Worm (Caenorhabditis elegans) whole organism, midembryonic: ENCODE results near the gene rfs-1.
A peak's percentile ranks its signal among the peaks of the same experiment; 100 is the strongest.

Experiments
- T22C8.4 ChIP-seq: fragments of 200-800 bp; sonication (Bioruptor generic); IDR thresholded peaks from 2 replicates; pipeline ENCODE4 v1.3.6; 2022; ENCODE audit warnings: missing genetic modification characterization, missing compliant biosample characterization
- cog-1 ChIP-seq: sonication (generic microtip); optimal IDR thresholded peaks from 2 replicates; lab custom pipeline; 2016; ENCODE audit warnings: missing genetic modification characterization, missing compliant biosample characterization
- flt-1 ChIP-seq: fragments of 200-800 bp; sonication (Bioruptor generic); IDR thresholded peaks from 2 replicates; pipeline ENCODE4 v1.3.6; 2022; ENCODE audit warnings: missing genetic modification characterization, missing compliant biosample characterization
- klf-2 ChIP-seq: fragments of 200-800 bp; sonication (Bioruptor generic); conservative IDR thresholded peaks from 2 replicates; pipeline ENCODE4 v1.3.6; 2022; ENCODE audit warnings: missing genetic modification reagents, missing genetic modification characterization, missing compliant biosample characterization
- med-1 ChIP-seq: sonication (generic microtip); optimal IDR thresholded peaks from 2 replicates; lab custom pipeline; 2017; ENCODE audit warnings: missing genetic modification characterization, mild to moderate bottlenecking, missing compliant biosample characterization, antibody characterized with exemption, missing genetic modification reagents; ENCODE audit not compliant: insufficient read depth
- ref-1 ChIP-seq: fragments of 200-800 bp; sonication (Bioruptor generic); conservative IDR thresholded peaks from 2 replicates; pipeline ENCODE4 v1.3.6; 2022; ENCODE audit warnings: missing genetic modification reagents, missing genetic modification characterization, missing compliant biosample characterization
- tab-1 ChIP-seq: fragments of 200-800 bp; sonication (Bioruptor generic); IDR thresholded peaks from 2 replicates; pipeline ENCODE4 v1.3.6; 2022; ENCODE audit warnings: missing genetic modification characterization, missing compliant biosample characterization
- ztf-23 ChIP-seq: fragments of 200-800 bp; sonication (Bioruptor generic); IDR thresholded peaks from 2 replicates; pipeline ENCODE4 v1.3.6; 2022; ENCODE audit warnings: missing genetic modification reagents, missing genetic modification characterization, missing compliant biosample characterization
- ztf-29 ChIP-seq: fragments of 200-800 bp; sonication (Bioruptor generic); IDR thresholded peaks from 2 replicates; pipeline ENCODE4 v1.3.6; 2022; ENCODE audit warnings: missing genetic modification reagents, missing genetic modification characterization, missing compliant biosample characterization

Gene rfs-1

DNA sequence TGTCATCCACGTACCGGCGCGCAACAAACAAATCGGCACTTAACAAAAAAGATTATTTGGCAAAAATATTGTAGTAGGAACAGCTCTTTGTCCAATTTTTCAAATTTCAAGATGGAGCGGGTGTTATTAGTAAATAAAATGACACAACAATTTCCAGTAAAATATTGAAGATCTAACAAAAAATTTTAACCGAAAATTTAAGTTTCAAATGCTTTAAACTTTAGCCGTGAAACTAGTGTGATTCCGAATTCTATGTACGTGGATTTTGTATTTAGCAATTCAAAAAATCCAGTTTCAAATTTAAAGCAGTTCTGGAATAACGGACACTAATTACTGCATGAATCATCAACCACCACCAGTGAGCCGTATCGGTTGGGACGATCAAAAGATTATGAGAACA is 23.5 kb upstream of the rfs-1 start, which contains the start of gene snb-5:
Gene snb-5 (plus strand): TSS at position 301 of the 400 bp plus-strand sequence.
- TF ChIP-seq ztf-29 (GFP tag; lab: Robert Waterston, UW) (no peak), med-1 (GFP tag; lab: Kevin White, UChicago) (no peak), T22C8.4 (GFP tag; lab: Robert Waterston, UW) (no peak), ref-1 (no peak), flt-1 (GFP tag; lab: Robert Waterston, UW) (no peak), tab-1 (GFP tag; lab: Robert Waterston, UW) (no peak), klf-2 (GFP tag; lab: Robert Waterston, UW) (no peak), ztf-23 (GFP tag; lab: Robert Waterston, UW) (no peak), cog-1 (tag; lab: Kevin White, UChicago) (no peak)

DNA sequence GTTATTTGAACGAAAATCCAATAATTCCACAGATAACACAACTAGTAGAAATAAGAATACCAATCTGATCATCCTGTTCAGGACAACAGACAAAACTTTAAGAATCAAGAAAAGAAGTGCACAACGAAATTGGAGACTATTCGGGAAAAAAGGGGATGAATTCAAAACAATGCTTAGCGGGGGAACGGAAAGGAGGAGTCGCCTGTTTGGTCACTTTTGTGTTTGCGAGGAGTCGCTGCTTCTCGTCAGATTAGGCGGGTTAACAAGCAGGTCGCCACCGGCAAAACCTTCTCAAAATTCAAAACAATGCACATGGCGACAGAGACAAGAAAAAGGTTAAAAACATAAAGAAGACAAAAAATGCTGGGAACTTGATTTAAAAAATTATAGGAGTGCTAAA is 16.5 kb upstream of the rfs-1 start, which contains the start of gene C30A5.10:
Gene C30A5.10 (minus strand): TSS at position 101 of the 400 bp plus-strand sequence.
- TF ChIP-seq ztf-23 (GFP tag; lab: Robert Waterston, UW) (no peak), ref-1 (no peak), tab-1 (GFP tag; lab: Robert Waterston, UW) (no peak), T22C8.4 (GFP tag; lab: Robert Waterston, UW) (no peak), klf-2 (GFP tag; lab: Robert Waterston, UW) (no peak), flt-1 (GFP tag; lab: Robert Waterston, UW) (no peak), ztf-29 (GFP tag; lab: Robert Waterston, UW) (no peak), med-1 (GFP tag; lab: Kevin White, UChicago) (no peak), cog-1 (tag; lab: Kevin White, UChicago) (no peak)

ce11 chrIII:8211562-8211961 is 14.7 kb upstream of the rfs-1 start:
- TF ChIP-seq tab-1 (GFP tag; lab: Robert Waterston, UW) = no peak
- no peak for TF ChIP-seq med-1 (GFP tag; lab: Kevin White, UChicago)
- TF ChIP-seq ztf-23 (GFP tag; lab: Robert Waterston, UW) = no peak
- TF ChIP-seq ref-1 = no peak
- no peak for TF ChIP-seq klf-2 (GFP tag; lab: Robert Waterston, UW)

DNA sequence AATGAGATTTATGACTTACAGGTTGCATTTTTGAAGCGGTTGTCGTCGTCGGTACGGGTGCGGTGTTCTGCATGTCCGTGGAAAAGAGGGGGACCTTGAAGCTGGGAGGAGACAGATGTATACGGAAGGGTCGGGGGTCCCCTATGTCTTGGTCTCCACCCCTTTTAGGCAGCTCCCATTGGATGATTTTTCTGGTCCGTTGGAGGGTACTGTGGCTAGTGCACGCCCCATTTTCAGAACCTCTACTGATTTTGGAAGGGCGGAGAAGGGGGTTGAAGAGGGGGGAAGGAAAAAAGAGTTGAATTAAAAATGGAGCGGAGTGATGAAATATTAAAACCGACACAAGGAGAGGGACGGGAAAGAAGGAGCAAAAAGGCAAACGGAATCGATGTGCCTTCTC is 10.1 kb upstream of the rfs-1 start, which contains the start of gene unc-86:
Gene unc-86 (minus strand): TSS at position 113 of the 400 bp plus-strand sequence.
- TF ChIP-seq flt-1 (GFP tag; lab: Robert Waterston, UW) = no peak
- TF ChIP-seq ref-1 = no peak
- no peak for TF ChIP-seq med-1 (GFP tag; lab: Kevin White, UChicago)
- TF ChIP-seq T22C8.4 (GFP tag; lab: Robert Waterston, UW) = no peak
- no peak for TF ChIP-seq ztf-29 (GFP tag; lab: Robert Waterston, UW)
- no peak for TF ChIP-seq ztf-23 (GFP tag; lab: Robert Waterston, UW)
- no peak for TF ChIP-seq cog-1 (tag; lab: Kevin White, UChicago)
- no peak for TF ChIP-seq klf-2 (GFP tag; lab: Robert Waterston, UW)
- TF ChIP-seq tab-1 (GFP tag; lab: Robert Waterston, UW) = no peak

DNA sequence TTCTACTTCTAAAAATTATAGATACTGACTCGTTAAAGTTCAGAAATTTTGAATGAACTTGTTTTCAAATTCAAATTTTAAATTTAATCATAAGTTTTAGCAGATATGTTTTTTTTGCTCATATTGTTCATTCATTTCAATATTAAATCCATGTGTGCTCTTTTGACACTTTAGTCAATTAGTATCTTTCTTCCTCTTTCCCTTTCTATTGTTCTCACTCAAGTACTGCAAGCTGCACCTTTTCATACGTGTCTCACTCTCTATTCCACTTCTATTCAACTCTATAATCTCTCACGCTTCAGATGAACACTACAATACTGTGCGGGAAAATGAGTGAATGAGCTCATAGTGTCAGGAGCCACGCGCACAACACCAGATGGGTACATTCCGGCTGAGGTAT is 8.4 kb upstream of the rfs-1 start, which contains the start of gene C30A5.16:
Gene C30A5.16 (plus strand): TSS at position 301 of the 400 bp plus-strand sequence.
- TF ChIP-seq klf-2 (GFP tag; lab: Robert Waterston, UW) (no peak), ztf-23 (GFP tag; lab: Robert Waterston, UW) (no peak), med-1 (GFP tag; lab: Kevin White, UChicago) (no peak), cog-1 (tag; lab: Kevin White, UChicago) (no peak), ref-1 (no peak), tab-1 (GFP tag; lab: Robert Waterston, UW) (no peak), flt-1 (GFP tag; lab: Robert Waterston, UW) (no peak), ztf-29 (GFP tag; lab: Robert Waterston, UW) (no peak), T22C8.4 (GFP tag; lab: Robert Waterston, UW) (no peak)

DNA sequence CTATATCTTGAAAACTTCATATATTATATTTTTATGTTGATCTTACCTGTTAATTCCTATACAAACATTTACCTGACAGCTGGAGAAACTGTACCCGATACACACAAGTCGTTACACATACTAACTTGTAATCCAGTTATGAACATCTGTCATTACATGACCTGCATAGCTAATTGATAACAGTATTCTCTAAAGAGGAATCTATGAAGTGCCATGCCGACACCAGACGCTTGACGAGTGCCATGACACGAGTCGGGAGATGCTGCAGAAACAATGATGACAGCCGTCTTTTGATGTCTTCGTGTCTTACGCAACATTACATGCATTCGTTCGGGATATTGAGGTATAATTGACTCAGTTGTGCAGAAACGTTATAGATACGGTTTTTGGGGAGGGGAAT is 6.2 kb upstream of the rfs-1 start:
- TF ChIP-seq ztf-23 (GFP tag; lab: Robert Waterston, UW) (no peak), ztf-29 (GFP tag; lab: Robert Waterston, UW) (no peak), klf-2 (GFP tag; lab: Robert Waterston, UW) (no peak), tab-1 (GFP tag; lab: Robert Waterston, UW) (no peak), T22C8.4 (GFP tag; lab: Robert Waterston, UW) (no peak), cog-1 (tag; lab: Kevin White, UChicago) (no peak), ref-1 (no peak), flt-1 (GFP tag; lab: Robert Waterston, UW) (no peak), med-1 (GFP tag; lab: Kevin White, UChicago) (no peak)

- TF ChIP-seq cog-1 (tag; lab: Kevin White, UChicago) = no peak
- TF ChIP-seq klf-2 (GFP tag; lab: Robert Waterston, UW) = no peak
- no peak for TF ChIP-seq ztf-23 (GFP tag; lab: Robert Waterston, UW)
- TF ChIP-seq med-1 (GFP tag; lab: Kevin White, UChicago) = no peak
- no peak for TF ChIP-seq ref-1
- no peak for TF ChIP-seq T22C8.4 (GFP tag; lab: Robert Waterston, UW)
- no peak for TF ChIP-seq ztf-29 (GFP tag; lab: Robert Waterston, UW)
- no peak for TF ChIP-seq flt-1 (GFP tag; lab: Robert Waterston, UW)
- no peak for TF ChIP-seq tab-1 (GFP tag; lab: Robert Waterston, UW)
Measured at ce11 chrIII:8224769-8225168, 1.5 kb upstream of the rfs-1 start, which contains the start of gene mob-4. Gene mob-4, plus strand, starts transcription at chrIII:8225097.

DNA sequence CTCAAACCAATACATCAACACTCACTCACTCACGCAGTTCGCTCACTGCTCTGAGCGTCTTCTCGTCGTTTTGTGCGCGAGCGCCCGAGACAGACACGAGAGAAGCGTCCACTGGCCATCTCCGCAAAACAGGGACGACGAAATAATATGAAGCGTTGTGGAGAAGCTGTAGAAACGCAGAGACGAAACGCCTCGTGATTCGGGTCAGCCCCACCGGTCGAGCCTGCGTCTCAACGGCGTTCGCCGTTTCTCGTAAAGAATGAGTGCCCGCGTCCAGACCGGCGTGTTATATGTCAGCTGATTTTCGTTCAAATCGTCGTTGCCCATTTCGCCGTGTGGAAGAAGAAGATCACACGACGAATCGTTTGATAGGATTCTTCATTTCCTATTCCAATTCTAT is 1.2 kb downstream of the rfs-1 start, which contains the start of gene fbxl-1:
Gene fbxl-1 (plus strand): TSS at position 320 of the 400 bp plus-strand sequence.
- TF ChIP-seq tab-1 (GFP tag; lab: Robert Waterston, UW) (no peak), flt-1 (GFP tag; lab: Robert Waterston, UW) (peak; percentile 63)

DNA sequence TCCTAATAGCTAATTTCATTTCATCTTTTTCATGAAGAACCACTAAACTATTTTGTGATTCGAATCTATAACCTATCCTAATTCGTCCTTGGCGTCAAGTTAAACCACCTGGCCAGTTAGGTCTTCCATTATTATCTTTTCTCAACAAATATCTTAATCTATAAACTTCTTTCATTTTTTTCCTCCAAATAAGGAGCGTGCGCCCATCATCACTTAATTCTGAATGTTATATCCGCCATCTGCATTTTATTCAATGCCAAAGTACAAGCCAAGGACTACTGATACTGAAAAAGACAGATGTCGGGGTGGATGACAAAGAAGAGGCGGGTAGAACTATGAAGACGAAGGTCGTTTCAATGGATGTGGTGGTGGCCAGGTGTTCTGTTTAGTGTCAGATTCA is 2.6 kb downstream of the rfs-1 start:
- TF ChIP-seq tab-1 (GFP tag; lab: Robert Waterston, UW) (no peak), cog-1 (tag; lab: Kevin White, UChicago) (no peak), med-1 (GFP tag; lab: Kevin White, UChicago) (no peak), ztf-23 (GFP tag; lab: Robert Waterston, UW) (no peak), T22C8.4 (GFP tag; lab: Robert Waterston, UW) (no peak), ref-1 (no peak), flt-1 (GFP tag; lab: Robert Waterston, UW) (no peak), ztf-29 (GFP tag; lab: Robert Waterston, UW) (no peak), klf-2 (GFP tag; lab: Robert Waterston, UW) (no peak)
